Fruit fly (Drosophila melanogaster) whole organism, prepupa: Measurements from ENCODE around the gene vir-1.

Experiments used
- Blimp-1 ChIP-seq: fragments of 200-800 bp; sonication (Bioruptor generic); optimal IDR thresholded peaks from 3 replicates; lab custom pipeline; 2017; ENCODE audit warnings: missing biosample characterization, missing genetic modification characterization, mild to moderate bottlenecking, moderate library complexity, missing genetic modification reagents
- CG11294 ChIP-seq: fragments of 200-800 bp; sonication (Bioruptor generic); IDR thresholded peaks from 2 replicates; pipeline ENCODE4 v1.3.6; 2022; ENCODE audit warnings: missing biosample characterization, missing genetic modification characterization
- CG6276 ChIP-seq: fragments of 200-800 bp; sonication (Bioruptor generic); optimal IDR thresholded peaks from 2 replicates; lab custom pipeline; 2017; ENCODE audit warnings: missing biosample characterization, mild to moderate bottlenecking, missing genetic modification characterization
- CG8119 ChIP-seq: fragments of 200-800 bp; sonication (Bioruptor generic); IDR thresholded peaks from 3 replicates; pipeline ENCODE4 v1.3.6; 2022; ENCODE audit warnings: missing biosample characterization, missing genetic modification characterization
- Ets96B ChIP-seq: fragments of 200-800 bp; optimal IDR thresholded peaks from 2 replicates; lab custom pipeline; 2019; ENCODE audit warnings: missing biosample characterization, mild to moderate bottlenecking, missing genetic modification characterization, moderate library complexity
- OdsH ChIP-seq: fragments of 200-800 bp; sonication (Bioruptor generic); optimal IDR thresholded peaks from 3 replicates; lab custom pipeline; 2016; ENCODE audit warnings: missing biosample characterization, missing genetic modification characterization
- Sox15 ChIP-seq: fragments of 200-800 bp; sonication (Bioruptor generic); optimal IDR thresholded peaks from 3 replicates; lab custom pipeline; 2016; ENCODE audit warnings: missing biosample characterization, missing genetic modification characterization
- esn ChIP-seq: fragments of 200-800 bp; sonication (Bioruptor generic); optimal IDR thresholded peaks from 2 replicates; lab custom pipeline; 2016; ENCODE audit warnings: missing biosample characterization, mild to moderate bottlenecking, missing genetic modification characterization, moderate library complexity
- net ChIP-seq: fragments of 200-800 bp; sonication (Bioruptor generic); optimal IDR thresholded peaks from 3 replicates; lab custom pipeline; 2016; ENCODE audit warnings: missing biosample characterization, missing genetic modification characterization

dm6 chr2L:12421793-12422691, 1.2 kb downstream of the vir-1 start:
- peak; percentile 26; the same call in 1 of the 3 replicates for TF ChIP-seq CG8119 (GFP tag; lab: Robert Waterston, UW)
- TF ChIP-seq CG11294 (GFP tag; lab: Robert Waterston, UW) = no peak
- TF ChIP-seq net = no peak
- TF ChIP-seq Ets96B = no peak
- TF ChIP-seq Blimp-1 (GFP tag; lab: Kevin White, UChicago) = no peak
- no peak for TF ChIP-seq Sox15 (GFP tag; lab: Kevin White, UChicago)
- TF ChIP-seq CG6276 (GFP tag; lab: Kevin White, UChicago) = no peak
- no peak for TF ChIP-seq OdsH (GFP tag; lab: Kevin White, UChicago)
- no peak for TF ChIP-seq esn (GFP tag; lab: Kevin White, UChicago)
